Worm (Caenorhabditis elegans) whole organism, L4 larva: ENCODE data around the gene scl-10.

Experiments used
- F10B5.3 ChIP-seq: sonication (generic microtip); optimal IDR thresholded peaks from 2 replicates; lab custom pipeline; 2016; ENCODE audit warnings: mild to moderate bottlenecking, missing genetic modification characterization, missing compliant biosample characterization
- R02D3.7 ChIP-seq: fragments of 150-350 bp; sonication (generic microtip); optimal IDR thresholded peaks from 3 replicates; lab custom pipeline; 2014; ENCODE audit warnings: missing biosample characterization, missing genetic modification characterization
- aly-2 ChIP-seq: sonication (generic microtip); optimal IDR thresholded peaks from 2 replicates; lab custom pipeline; 2018; ENCODE audit warnings: missing biosample characterization, missing genetic modification characterization
- ceh-28 ChIP-seq: fragments of 150-350 bp; optimal IDR thresholded peaks from 2 replicates; lab custom pipeline; 2014; ENCODE audit warnings: missing biosample characterization, missing genetic modification reagents, missing genetic modification characterization
- fkh-10 ChIP-seq: fragments of 150-350 bp; optimal IDR thresholded peaks from 2 replicates; lab custom pipeline; 2014; ENCODE audit warnings: missing biosample characterization, missing genetic modification reagents, missing genetic modification characterization
- hif-1 ChIP-seq, 2 experiments: sonication (generic microtip); optimal IDR thresholded peaks; 2 replicates each; lab custom pipeline; 2016 to 2017; ENCODE audit warnings: missing compliant biosample characterization in 2 of 2, missing genetic modification characterization in 2 of 2, missing genetic modification reagents in 2 of 2, missing genotype in 2 of 2, mild to moderate bottlenecking in 1 of 2
- hlh-30 ChIP-seq: sonication (generic microtip); optimal IDR thresholded peaks from 2 replicates; lab custom pipeline; 2017; ENCODE audit warnings: antibody characterized with exemption, mild to moderate bottlenecking, missing genetic modification characterization, missing compliant biosample characterization; ENCODE audit not compliant: insufficient read depth
- lsy-2 ChIP-seq, 2 experiments: fragments of 150-350 bp in 1 of 2; sonication (generic microtip) in 1 of 2; optimal IDR thresholded peaks; 2 replicates each; lab custom pipeline; 2014 to 2017; ENCODE audit warnings: missing biosample characterization in 2 of 2, missing genetic modification characterization in 2 of 2
- snpc-4 ChIP-seq: fragments of 150-350 bp; optimal IDR thresholded peaks from 2 replicates; lab custom pipeline; 2014; ENCODE audit warnings: missing biosample characterization, missing genetic modification characterization
- zfp-3 ChIP-seq: fragments of 200-800 bp; sonication (Bioruptor generic); conservative IDR thresholded peaks from 2 replicates; pipeline ENCODE4 v1.3.6; 2022; ENCODE audit warnings: missing genetic modification reagents, missing genetic modification characterization, missing compliant biosample characterization
- ztf-7 ChIP-seq: fragments of 150-350 bp; optimal IDR thresholded peaks from 2 replicates; lab custom pipeline; 2014; ENCODE audit warnings: missing biosample characterization, missing genetic modification characterization

ce11 chrIV:13071445-13071844 lies 23.2 kb downstream of the scl-10 start, which contains the start of gene scl-8:
- TF ChIP-seq ceh-28 (tag; lab: Kevin White, UChicago) (no peak), aly-2 (tag; lab: Kevin White, UChicago) (no peak), ztf-7 (no peak), hif-1 (tag; optimal IDR thresholded peaks at IDR 0.05; lab: Kevin White, UChicago) (no peak), fkh-10 (GFP tag; lab: Kevin White, UChicago) (no peak), zfp-3 (GFP tag; lab: Robert Waterston, UW) (no peak), F10B5.3 (tag; lab: Kevin White, UChicago) (no peak), lsy-2 (tag; optimal IDR thresholded peaks at IDR 0.05; lab: Kevin White, UChicago) (no peak), hlh-30 (no peak), snpc-4 (tag; lab: Kevin White, UChicago) (no peak), R02D3.7 (no peak)
